Fruit fly (Drosophila melanogaster) whole organism, embryonic: Measurements from ENCODE around the gene Der-2.

Experiments used
- CG1792 ChIP-seq: fragments of 200-800 bp; sonication (Bioruptor generic); optimal IDR thresholded peaks from 2 replicates; lab custom pipeline; 2016; ENCODE audit warnings: missing biosample characterization, missing genetic modification characterization
- CG18599 ChIP-seq: fragments of 200-800 bp; sonication (Bioruptor generic); optimal IDR thresholded peaks from 3 replicates; lab custom pipeline; 2017; ENCODE audit warnings: missing biosample characterization, missing genetic modification characterization, mild to moderate bottlenecking, moderate library complexity, missing genetic modification reagents
- Hmr ChIP-seq: fragments of 200-800 bp; sonication (Bioruptor generic); optimal IDR thresholded peaks from 3 replicates; lab custom pipeline; 2017; ENCODE audit warnings: mild to moderate bottlenecking, missing biosample characterization, missing genetic modification reagents, missing genetic modification characterization
- Nf-YC ChIP-seq: fragments of 200-800 bp; optimal IDR thresholded peaks from 3 replicates; lab custom pipeline; 2019; ENCODE audit warnings: missing biosample characterization, mild to moderate bottlenecking, missing genetic modification characterization, moderate library complexity
- br ChIP-seq: fragments of >200 bp; optimal IDR thresholded peaks from 2 replicates; lab custom pipeline; 2017
- cg ChIP-seq: fragments of 200-800 bp; sonication (Bioruptor generic); optimal IDR thresholded peaks from 3 replicates; lab custom pipeline; 2019; ENCODE audit warnings: missing biosample characterization, mild to moderate bottlenecking, missing genetic modification characterization, moderate library complexity
- crc ChIP-seq: fragments of 200-800 bp; sonication (Bioruptor generic); optimal IDR thresholded peaks from 2 replicates; lab custom pipeline; 2016; ENCODE audit warnings: missing biosample characterization, missing genetic modification characterization
- trem ChIP-seq: fragments of 200-800 bp; optimal IDR thresholded peaks from 3 replicates; lab custom pipeline; 2019; ENCODE audit warnings: missing biosample characterization, mild to moderate bottlenecking, missing genetic modification characterization, moderate library complexity

DNA sequence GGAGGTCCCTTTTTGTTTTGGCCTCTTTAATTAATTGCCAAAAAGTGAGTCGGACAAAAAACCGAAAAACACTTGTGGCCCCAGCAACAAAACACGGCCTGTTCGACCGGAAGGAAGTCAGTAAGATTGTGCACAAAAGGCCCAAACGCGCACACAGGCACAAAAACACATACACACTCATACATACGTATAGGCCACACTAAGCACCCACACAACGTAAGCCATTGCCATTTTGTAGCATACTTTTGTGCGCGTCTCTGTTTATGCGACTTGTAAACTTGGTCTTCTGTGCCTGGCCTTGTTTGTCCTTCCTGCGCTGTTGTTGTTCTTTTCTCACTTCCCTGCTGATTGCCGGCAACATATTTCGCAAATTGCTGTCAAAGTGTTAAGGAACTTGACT, 46.4 kb upstream of the Der-2 start:
- TF ChIP-seq Hmr, result no peak
- no peak for TF ChIP-seq Nf-YC (tag; lab: Kevin White, UChicago)
- peak; percentile 57 for TF ChIP-seq cg
- no peak for TF ChIP-seq crc (GFP tag; lab: Kevin White, UChicago)
- no peak for TF ChIP-seq br (lab: Kevin White, UChicago)
- no peak for TF ChIP-seq CG1792 (GFP tag; lab: Kevin White, UChicago)
- no peak for TF ChIP-seq CG18599
- no peak for TF ChIP-seq trem (tag; lab: Kevin White, UChicago)
